Fruit fly (Drosophila melanogaster) whole organism, embryonic: ENCODE measurements around the gene CG12020.

Source experiments
- Abd-B ChIP-seq: fragments of 200-800 bp; sonication (Bioruptor generic); optimal IDR thresholded peaks from 2 replicates; lab custom pipeline; 2018; ENCODE audit warnings: missing biosample characterization, mild to moderate bottlenecking, missing genetic modification characterization, moderate library complexity
- BEAF-32 ChIP-seq: fragments of 200-800 bp; sonication (Bioruptor generic); optimal IDR thresholded peaks from 3 replicates; lab custom pipeline; 2017; ENCODE audit warnings: missing biosample characterization, missing genetic modification characterization, mild to moderate bottlenecking, moderate library complexity, missing genetic modification reagents
- CG13624 ChIP-seq: fragments of 200-800 bp; sonication (Bioruptor generic); optimal IDR thresholded peaks from 2 replicates; lab custom pipeline; 2016; ENCODE audit warnings: missing biosample characterization, missing genetic modification characterization
- CG13775 ChIP-seq: fragments of 200-800 bp; sonication (Bioruptor generic); optimal IDR thresholded peaks from 3 replicates; lab custom pipeline; 2017; ENCODE audit warnings: missing biosample characterization, mild to moderate bottlenecking, missing genetic modification characterization
- CG1603 ChIP-seq: fragments of 200-800 bp; sonication (Bioruptor generic); optimal IDR thresholded peaks from 2 replicates; lab custom pipeline; 2019; ENCODE audit warnings: missing biosample characterization, mild to moderate bottlenecking, missing genetic modification characterization, moderate library complexity
- CG16779 ChIP-seq: fragments of 200-800 bp; sonication (Bioruptor generic); IDR thresholded peaks from 2 replicates; pipeline ENCODE4 v1.3.6; 2022; ENCODE audit warnings: missing biosample characterization, missing genetic modification characterization
- CG16815 ChIP-seq: fragments of 200-800 bp; sonication (Bioruptor generic); optimal IDR thresholded peaks from 3 replicates; lab custom pipeline; 2017; ENCODE audit warnings: missing biosample characterization, mild to moderate bottlenecking, missing genetic modification characterization
- CG2712 ChIP-seq: fragments of 200-800 bp; optimal IDR thresholded peaks from 3 replicates; lab custom pipeline; 2019; ENCODE audit warnings: missing biosample characterization, mild to moderate bottlenecking, missing genetic modification characterization, moderate library complexity
- CG30403 ChIP-seq: fragments of 200-800 bp; sonication (Bioruptor generic); optimal IDR thresholded peaks from 3 replicates; lab custom pipeline; 2016; ENCODE audit warnings: missing biosample characterization, missing genetic modification characterization
- CG34376 ChIP-seq: fragments of 200-800 bp; sonication (Bioruptor generic); optimal IDR thresholded peaks from 2 replicates; lab custom pipeline; 2018; ENCODE audit warnings: missing biosample characterization, mild to moderate bottlenecking, missing genetic modification characterization
- CG8290 ChIP-seq, 3 experiments: fragments of 200-800 bp; sonication (Bioruptor generic); optimal IDR thresholded peaks; 2 replicates each; lab custom pipeline; 2016 to 2019; ENCODE audit warnings: missing biosample characterization in 3 of 3, missing genetic modification characterization in 3 of 3, mild to moderate bottlenecking in 2 of 3, moderate library complexity in 1 of 3
- CG8359 ChIP-seq: fragments of 200-800 bp; sonication (Bioruptor generic); optimal IDR thresholded peaks from 2 replicates; lab custom pipeline; 2017; ENCODE audit warnings: missing biosample characterization, mild to moderate bottlenecking, missing genetic modification characterization, borderline replicate concordance
- Doc2 ChIP-seq: fragments of 200-800 bp; sonication (Bioruptor generic); IDR thresholded peaks from 2 replicates; pipeline ENCODE4 v1.3.6; 2022; ENCODE audit warnings: missing biosample characterization, missing genetic modification characterization
- E2f2 ChIP-seq: fragments of 200-800 bp; sonication (Bioruptor generic); IDR thresholded peaks from 2 replicates; pipeline ENCODE4 v1.3.6; 2022; ENCODE audit warnings: missing biosample characterization, missing genetic modification characterization
- Ets65A ChIP-seq: fragments of 200-800 bp; sonication (Bioruptor generic); peaks from one replicate; lab custom pipeline; 2016; ENCODE audit warnings: missing biosample characterization, missing genetic modification characterization
- HHEX ChIP-seq: fragments of 200-800 bp; sonication (Bioruptor generic); optimal IDR thresholded peaks from 3 replicates; lab custom pipeline; 2017; ENCODE audit warnings: missing biosample characterization, mild to moderate bottlenecking, missing genetic modification characterization, missing genetic modification reagents
- HLH4C ChIP-seq: fragments of 200-800 bp; sonication (Bioruptor generic); IDR thresholded peaks from 3 replicates; pipeline ENCODE4 v1.3.6; 2022; ENCODE audit warnings: missing biosample characterization, missing genetic modification characterization; ENCODE audit not compliant: partially characterized antibody
- HLH54F ChIP-seq: fragments of 200-800 bp; sonication (Bioruptor generic); optimal IDR thresholded peaks from 3 replicates; lab custom pipeline; 2016; ENCODE audit warnings: missing biosample characterization, missing genetic modification characterization
- HLHmδ ChIP-seq: fragments of 200-800 bp; sonication (Bioruptor generic); optimal IDR thresholded peaks from 2 replicates; lab custom pipeline; 2018; ENCODE audit warnings: missing biosample characterization, mild to moderate bottlenecking, missing genetic modification characterization, moderate library complexity
- Hr3 ChIP-seq: fragments of 200-800 bp; sonication (Bioruptor generic); optimal IDR thresholded peaks from 3 replicates; lab custom pipeline; 2016; ENCODE audit warnings: missing biosample characterization, missing genetic modification characterization
- Lhr ChIP-seq: fragments of 200-800 bp; sonication (Bioruptor generic); optimal IDR thresholded peaks from 3 replicates; lab custom pipeline; 2017; ENCODE audit warnings: mild to moderate bottlenecking, missing biosample characterization, missing genetic modification reagents, missing genetic modification characterization
- Mad ChIP-seq: fragments of 200-800 bp; sonication (Bioruptor generic); optimal IDR thresholded peaks from 2 replicates; lab custom pipeline; 2016; ENCODE audit warnings: missing biosample characterization, missing genetic modification characterization
- Med ChIP-seq: fragments of 200-800 bp; sonication (Bioruptor generic); peaks from one replicate; lab custom pipeline; 2016; ENCODE audit warnings: missing biosample characterization, missing genetic modification characterization, mild to moderate bottlenecking, inconsistent platforms, moderate library complexity
- Myb ChIP-seq: fragments of 200-800 bp; sonication (Bioruptor generic); optimal IDR thresholded peaks from 2 replicates; lab custom pipeline; 2016; ENCODE audit warnings: missing biosample characterization, missing genetic modification characterization
- PHDP ChIP-seq: fragments of 200-800 bp; sonication (Bioruptor generic); optimal IDR thresholded peaks from 3 replicates; lab custom pipeline; 2018; ENCODE audit warnings: missing biosample characterization, mild to moderate bottlenecking, missing genetic modification characterization, moderate library complexity
- Rfx ChIP-seq: fragments of 200-800 bp; sonication (Bioruptor generic); IDR thresholded peaks from 2 replicates; pipeline ENCODE4 v1.3.6; 2022; ENCODE audit warnings: missing biosample characterization, missing genetic modification characterization
- Scr ChIP-seq: fragments of 200-800 bp; sonication (Bioruptor generic); IDR thresholded peaks from 2 replicates; pipeline ENCODE4 v1.3.6; 2022; ENCODE audit warnings: missing biosample characterization, missing genetic modification characterization; ENCODE audit not compliant: partially characterized antibody
- Usf ChIP-seq: fragments of 200-800 bp; sonication (Bioruptor generic); optimal IDR thresholded peaks from 2 replicates; lab custom pipeline; 2017; ENCODE audit warnings: missing genotype, missing biosample characterization, missing genetic modification characterization
- aop ChIP-seq: fragments of 200-800 bp; sonication (Bioruptor generic); IDR thresholded peaks from 2 replicates; pipeline ENCODE4 v1.3.6; 2022; ENCODE audit warnings: missing biosample characterization, missing genetic modification characterization
- ase ChIP-seq: fragments of 200-800 bp; sonication (Bioruptor generic); IDR thresholded peaks from 3 replicates; pipeline ENCODE4 v1.3.6; 2022; ENCODE audit warnings: missing biosample characterization, missing genetic modification characterization
- ci ChIP-seq: fragments of 200-800 bp; sonication (Bioruptor generic); IDR thresholded peaks from 3 replicates; pipeline ENCODE4 v1.3.6; 2022; ENCODE audit warnings: missing biosample characterization, missing genetic modification characterization
- dan ChIP-seq: fragments of 200-800 bp; sonication (Bioruptor generic); IDR thresholded peaks from 2 replicates; pipeline ENCODE4 v1.3.6; 2022; ENCODE audit warnings: missing biosample characterization, missing genetic modification characterization
- ems ChIP-seq: fragments of 200-800 bp; sonication (Bioruptor generic); optimal IDR thresholded peaks from 3 replicates; lab custom pipeline; 2016; ENCODE audit warnings: missing biosample characterization, missing genetic modification characterization
- esg ChIP-seq: fragments of 200-800 bp; sonication (Bioruptor generic); conservative IDR thresholded peaks from 2 replicates; pipeline ENCODE4 v1.3.6; 2022; ENCODE audit warnings: missing biosample characterization, missing genetic modification characterization
- fd64A ChIP-seq: fragments of 200-800 bp; sonication (Bioruptor generic); optimal IDR thresholded peaks from 3 replicates; lab custom pipeline; 2018; ENCODE audit warnings: missing biosample characterization, mild to moderate bottlenecking, missing genetic modification characterization
- ftz-f1 ChIP-seq: fragments of 200-800 bp; sonication (Bioruptor generic); optimal IDR thresholded peaks from 2 replicates; lab custom pipeline; 2016; ENCODE audit warnings: missing biosample characterization, missing genetic modification characterization
- gro ChIP-seq: fragments of 200-800 bp; sonication (Bioruptor generic); optimal IDR thresholded peaks from 2 replicates; lab custom pipeline; 2016; ENCODE audit warnings: missing biosample characterization, missing genetic modification characterization
- gsb-n ChIP-seq: fragments of 200-800 bp; sonication (Bioruptor generic); optimal IDR thresholded peaks from 3 replicates; lab custom pipeline; 2018; ENCODE audit warnings: missing biosample characterization, mild to moderate bottlenecking, missing genetic modification characterization
- kni ChIP-seq: fragments of 200-800 bp; sonication (Bioruptor generic); optimal IDR thresholded peaks from 3 replicates; lab custom pipeline; 2017; ENCODE audit warnings: mild to moderate bottlenecking, missing biosample characterization, missing genetic modification reagents, missing genetic modification characterization
- lola ChIP-seq, 3 experiments: fragments of >200 bp in 2 of 3; fragments of 200-800 bp in 1 of 3; sonication (Bioruptor generic) in 1 of 3; optimal IDR thresholded peaks; 2 replicates each; lab custom pipeline; 2017 to 2019; ENCODE audit warnings: missing biosample characterization in 3 of 3, missing genetic modification characterization in 3 of 3, mild to moderate bottlenecking in 1 of 3, moderate library complexity in 1 of 3
- luna ChIP-seq: fragments of 200-800 bp; sonication (Bioruptor generic); optimal IDR thresholded peaks from 2 replicates; lab custom pipeline; 2016; ENCODE audit warnings: missing biosample characterization, missing genetic modification characterization
- onecut ChIP-seq: fragments of 200-800 bp; sonication (Bioruptor generic); IDR thresholded peaks from 2 replicates; pipeline ENCODE4 v1.3.6; 2022; ENCODE audit warnings: missing biosample characterization, missing genetic modification characterization
- pfk ChIP-seq: fragments of 200-800 bp; sonication (Bioruptor generic); optimal IDR thresholded peaks from 2 replicates; lab custom pipeline; 2018; ENCODE audit warnings: missing biosample characterization, mild to moderate bottlenecking, missing genetic modification characterization, moderate library complexity
- phol ChIP-seq: fragments of 200-800 bp; sonication (Bioruptor generic); optimal IDR thresholded peaks from 3 replicates; lab custom pipeline; 2018; ENCODE audit warnings: missing biosample characterization, mild to moderate bottlenecking, missing genetic modification characterization, moderate library complexity
- pzg ChIP-seq: fragments of 200-800 bp; sonication (Bioruptor generic); optimal IDR thresholded peaks from 3 replicates; lab custom pipeline; 2018; ENCODE audit warnings: missing biosample characterization, mild to moderate bottlenecking, missing genetic modification characterization, moderate library complexity
- tgo ChIP-seq: fragments of 200-800 bp; sonication (Bioruptor generic); IDR thresholded peaks from 3 replicates; pipeline ENCODE4 v1.3.6; 2022; ENCODE audit warnings: missing biosample characterization, missing genetic modification characterization
- twi ChIP-seq: fragments of 200-800 bp; optimal IDR thresholded peaks from 2 replicates; lab custom pipeline; 2019; ENCODE audit warnings: missing biosample characterization, mild to moderate bottlenecking, missing genetic modification characterization, moderate library complexity
- vfl ChIP-seq: fragments of 200-800 bp; sonication (Bioruptor generic); optimal IDR thresholded peaks from 2 replicates; lab custom pipeline; 2016; ENCODE audit warnings: missing biosample characterization, missing genetic modification characterization
- z ChIP-seq: fragments of 200-800 bp; sonication (Bioruptor generic); IDR thresholded peaks from 3 replicates; pipeline ENCODE4 v1.3.6; 2022; ENCODE audit warnings: missing biosample characterization, missing genetic modification characterization

Gene CG12020

DNA sequence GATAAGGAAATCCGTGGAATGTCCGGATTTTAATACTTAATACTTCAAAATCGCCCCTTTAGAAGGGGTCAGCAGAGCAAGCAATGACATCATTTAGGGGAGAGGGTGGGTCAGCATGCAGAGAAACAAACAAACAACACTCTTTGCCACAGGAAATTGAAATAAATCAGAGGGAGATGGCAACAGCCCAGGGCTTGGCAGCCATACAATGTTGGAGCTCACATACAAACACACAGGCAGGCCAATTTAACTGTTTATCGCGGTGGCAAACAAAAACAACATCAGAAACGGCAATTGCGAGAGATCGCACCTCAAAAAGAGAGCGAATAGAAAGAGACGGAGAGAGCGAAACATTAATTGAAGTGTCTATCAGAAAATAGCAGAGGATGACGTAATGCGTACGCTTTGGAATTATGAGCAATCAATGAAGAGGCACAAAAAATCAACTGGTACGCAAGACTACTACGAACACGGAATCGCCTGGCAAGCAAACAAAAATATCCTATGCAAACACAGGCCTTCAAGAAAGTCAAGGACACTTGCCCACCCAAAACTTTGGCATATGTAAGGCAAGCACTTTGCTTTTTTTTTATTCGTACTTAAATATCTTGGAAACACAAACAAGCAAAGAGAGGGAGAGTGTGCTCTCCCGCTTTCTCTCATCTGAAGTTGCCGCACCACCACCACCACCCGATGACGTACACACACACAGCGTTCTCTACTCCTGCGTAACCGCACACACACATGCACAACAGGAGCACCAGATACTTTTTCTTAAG, 2.8 kb upstream of the CG12020 start (continued):
- TF ChIP-seq CG30403 (GFP tag; lab: Kevin White, UChicago) = no peak
- 0 out of 2 replicates have a peak, but pooled peaks have one; percentile 28 for TF ChIP-seq Scr (GFP tag; lab: Robert Waterston, UW)
- no peak for TF ChIP-seq fd64A (GFP tag; lab: Kevin White, UChicago)
- TF ChIP-seq HLH4C (GFP tag; lab: Robert Waterston, UW) = no peak
- no peak for TF ChIP-seq CG16779 (GFP tag; lab: Robert Waterston, UW)
- TF ChIP-seq Rfx (GFP tag; lab: Robert Waterston, UW) = peak; percentile 56; the same call in 1 of the 2 replicates
- no peak for TF ChIP-seq dan (GFP tag; lab: Robert Waterston, UW)
- TF ChIP-seq CG8359 (GFP tag; lab: Kevin White, UChicago) = no peak
- TF ChIP-seq pfk (GFP tag; lab: Kevin White, UChicago) = peak; percentile 43
- TF ChIP-seq esg (GFP tag; lab: Robert Waterston, UW) = no peak
- no peak for TF ChIP-seq vfl (GFP tag; lab: Kevin White, UChicago)
- peak; percentile 60; the same call in 1 of the 2 replicates for TF ChIP-seq aop (GFP tag; lab: Robert Waterston, UW)
- TF ChIP-seq Lhr (GFP tag; lab: Kevin White, UChicago) = no peak
- TF ChIP-seq kni (GFP tag; lab: Kevin White, UChicago) = peak; percentile 64
- no peak for TF ChIP-seq ase (GFP tag; lab: Robert Waterston, UW)
- TF ChIP-seq Ets65A = no peak
- TF ChIP-seq Myb = no peak
- TF ChIP-seq Mad (GFP tag; lab: Kevin White, UChicago) = no peak
- no peak for TF ChIP-seq ems (GFP tag; lab: Kevin White, UChicago)
- TF ChIP-seq CG13624 = peak; percentile 46
- TF ChIP-seq onecut = no peak; the same call in 1 of the 2 replicates
- no peak for TF ChIP-seq Usf
- peak; percentile 88 for TF ChIP-seq Med (GFP tag; lab: Kevin White, UChicago)
- TF ChIP-seq lola (GFP tag; optimal IDR thresholded peaks at IDR 0.05; lab: Kevin White, UChicago) = no peak
- no peak for TF ChIP-seq CG16815 (GFP tag; lab: Kevin White, UChicago)
- TF ChIP-seq Abd-B (GFP tag; lab: Kevin White, UChicago) = peak; percentile 21
- no peak for TF ChIP-seq BEAF-32 (GFP tag; lab: Kevin White, UChicago)
- TF ChIP-seq Hr3 (GFP tag; lab: Kevin White, UChicago) = no peak
- no peak for TF ChIP-seq tgo
- peak; percentile 40 for TF ChIP-seq gro
- no peak for TF ChIP-seq CG2712 (tag; lab: Kevin White, UChicago)
- TF ChIP-seq gsb-n (tag; lab: Kevin White, UChicago) = no peak
- peak; percentile 27 for TF ChIP-seq HHEX (GFP tag; lab: Kevin White, UChicago)
- no peak for TF ChIP-seq Doc2 (GFP tag; lab: Robert Waterston, UW)
- peak; percentile 14 for TF ChIP-seq pzg (GFP tag; lab: Kevin White, UChicago)
- TF ChIP-seq phol (tag; lab: Kevin White, UChicago) = no peak
- TF ChIP-seq CG13775 (GFP tag; lab: Kevin White, UChicago) = no peak
- peak; percentile 80 for TF ChIP-seq ci (GFP tag; lab: Robert Waterston, UW)
- no peak for TF ChIP-seq z (GFP tag; lab: Robert Waterston, UW)
- TF ChIP-seq ftz-f1 (GFP tag; lab: Kevin White, UChicago) = peak; percentile 54
- TF ChIP-seq E2f2 (GFP tag; lab: Robert Waterston, UW) = peak; percentile 26
- peak; percentile 96 for TF ChIP-seq CG34376
- no peak for TF ChIP-seq CG8290 (GFP tag; optimal IDR thresholded peaks at IDR 0.05; lab: Kevin White, UChicago)
- no peak for TF ChIP-seq CG8290 (tag; optimal IDR thresholded peaks at IDR 0.05; lab: Kevin White, UChicago)
- TF ChIP-seq luna (GFP tag; lab: Kevin White, UChicago) = no peak
- TF ChIP-seq twi (tag; lab: Kevin White, UChicago) = no peak
- TF ChIP-seq HLHmδ (GFP tag; lab: Kevin White, UChicago) = peak; percentile 26
- TF ChIP-seq HLH54F = no peak
- TF ChIP-seq PHDP (tag; lab: Kevin White, UChicago) = peak; percentile 1
- TF ChIP-seq CG1603 (tag; lab: Kevin White, UChicago) = no peak
